Worm (Caenorhabditis elegans): Measurements from ENCODE around the gene srpa-72.

Gene srpa-72

ce11 chrII:2777846-2778245 is 9.4 kb upstream of the srpa-72 start, which contains the start of gene F08D12.4:
TSS of gene F08D12.4 (plus strand) at chrII:2778146.
- TF ChIP-seq F13C5.2 (tag; optimal IDR thresholded peaks at IDR 0.05) (no peak), tra-4 (tag; optimal IDR thresholded peaks at IDR 0.05) (no peak), ceh-13 (GFP tag; optimal IDR thresholded peaks at IDR 0.05) (no peak), scrt-1 (GFP tag; IDR thresholded peaks at IDR 0.05) (no peak), flt-1 (GFP tag; IDR thresholded peaks at IDR 0.05) (no peak), pes-1 (GFP tag; IDR thresholded peaks at IDR 0.05) (no peak), hmbx-1 (tag; optimal IDR thresholded peaks at IDR 0.05) (no peak), aly-1 (tag; optimal IDR thresholded peaks at IDR 0.05) (no peak)

DNA sequence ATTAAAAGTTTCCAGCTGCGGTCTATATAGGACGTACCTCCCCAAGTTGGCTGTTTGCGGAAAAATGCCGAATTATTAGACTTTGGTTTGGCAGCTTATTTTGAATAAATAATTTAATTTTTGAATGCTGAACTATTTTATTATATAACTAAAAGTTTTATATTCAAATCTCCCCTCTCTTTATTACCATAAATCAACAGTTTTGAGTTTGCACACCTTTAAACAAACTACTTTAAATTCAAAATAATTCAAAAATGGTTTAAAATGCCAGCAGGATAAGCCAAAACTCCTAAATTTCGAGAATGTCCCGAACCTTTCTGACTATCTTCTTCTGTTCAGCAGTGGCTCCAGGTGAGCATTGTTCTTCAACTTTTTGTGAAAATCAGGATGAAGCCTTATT is 8.0 kb upstream of the srpa-72 start, which contains the start of gene F08D12.3:
TSS of gene F08D12.3 (plus strand) at position 301 of the 400 bp plus-strand sequence.
- no peak for TF ChIP-seq ama-1 (optimal IDR thresholded peaks at IDR 0.05)
- TF ChIP-seq ceh-36 (tag; optimal IDR thresholded peaks at IDR 0.05) = no peak
- TF ChIP-seq ceh-13 (GFP tag; optimal IDR thresholded peaks at IDR 0.05) = no peak
- no peak for TF ChIP-seq tbx-11 (GFP tag; IDR thresholded peaks at IDR 0.05)
- TF ChIP-seq pes-1 (GFP tag; IDR thresholded peaks at IDR 0.05) = no peak
- no peak for TF ChIP-seq tra-4 (tag; optimal IDR thresholded peaks at IDR 0.05)
- no peak for TF ChIP-seq hmg-4 (GFP tag; optimal IDR thresholded peaks at IDR 0.05)

- no peak for TF ChIP-seq scrt-1 (GFP tag; IDR thresholded peaks at IDR 0.05)
These were observed 6.5 kb upstream of the srpa-72 start for ce11 chrII:2780804-2781203.

DNA sequence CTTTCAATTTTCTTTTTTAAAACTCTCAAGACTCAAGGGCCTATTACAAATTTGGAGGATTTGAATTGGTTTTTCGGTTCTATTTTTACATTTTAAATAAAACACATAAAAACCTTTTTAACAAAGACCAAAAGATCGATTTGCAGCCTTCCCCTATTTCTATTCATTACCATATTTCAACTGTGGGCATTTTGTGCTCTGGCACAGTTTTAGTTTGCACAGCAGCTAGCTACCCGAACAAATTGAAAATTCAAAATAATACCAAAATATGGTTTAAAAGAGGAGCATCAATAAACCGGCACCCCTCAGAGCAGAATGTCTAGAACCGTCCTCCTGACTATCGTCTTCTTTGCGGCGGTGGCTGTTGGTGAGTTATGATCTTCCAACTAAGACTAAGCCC is 5.9 kb upstream of the srpa-72 start, which contains the start of gene F08D12.2:
TSS of gene F08D12.2 (plus strand) at position 301 of the 400 bp plus-strand sequence.
- no peak for TF ChIP-seq hmg-4 (GFP tag; optimal IDR thresholded peaks at IDR 0.05)
- no peak for TF ChIP-seq ama-1 (optimal IDR thresholded peaks at IDR 0.05)
- no peak for TF ChIP-seq tbx-11 (GFP tag; IDR thresholded peaks at IDR 0.05)
- no peak for TF ChIP-seq flt-1 (GFP tag; IDR thresholded peaks at IDR 0.05)
- TF ChIP-seq tra-4 (tag; optimal IDR thresholded peaks at IDR 0.05) = no peak
- no peak for TF ChIP-seq scrt-1 (GFP tag; IDR thresholded peaks at IDR 0.05)
- no peak for TF ChIP-seq sea-1 (GFP tag; conservative IDR thresholded peaks at IDR 0.05)
- no peak for TF ChIP-seq hnd-1 (tag; optimal IDR thresholded peaks at IDR 0.05)
- no peak for TF ChIP-seq ceh-36 (tag; optimal IDR thresholded peaks at IDR 0.05)
- no peak for TF ChIP-seq aly-1 (tag; optimal IDR thresholded peaks at IDR 0.05)
- TF ChIP-seq ets-7 (tag; optimal IDR thresholded peaks at IDR 0.05) = no peak
- TF ChIP-seq B0310.2 (tag; optimal IDR thresholded peaks at IDR 0.05) = no peak
- TF ChIP-seq tbx-37 (GFP tag; conservative IDR thresholded peaks at IDR 0.05) = no peak
- TF ChIP-seq F13C5.2 (tag; optimal IDR thresholded peaks at IDR 0.05) = no peak
- no peak for TF ChIP-seq pes-1 (GFP tag; IDR thresholded peaks at IDR 0.05)
- no peak for TF ChIP-seq hmbx-1 (tag; optimal IDR thresholded peaks at IDR 0.05)
- TF ChIP-seq ceh-13 (GFP tag; optimal IDR thresholded peaks at IDR 0.05) = no peak

- TF ChIP-seq tbx-11 (GFP tag; IDR thresholded peaks at IDR 0.05) (no peak), F13C5.2 (tag; optimal IDR thresholded peaks at IDR 0.05) (no peak), ets-7 (tag; optimal IDR thresholded peaks at IDR 0.05) (no peak), ama-1 (optimal IDR thresholded peaks at IDR 0.05) (no peak), hmbx-1 (tag; optimal IDR thresholded peaks at IDR 0.05) (no peak), hnd-1 (tag; optimal IDR thresholded peaks at IDR 0.05) (no peak), ceh-36 (tag; optimal IDR thresholded peaks at IDR 0.05) (no peak), scrt-1 (GFP tag; IDR thresholded peaks at IDR 0.05) (no peak), B0310.2 (tag; optimal IDR thresholded peaks at IDR 0.05) (no peak), ceh-13 (GFP tag; optimal IDR thresholded peaks at IDR 0.05) (no peak), tra-4 (tag; optimal IDR thresholded peaks at IDR 0.05) (no peak), hmg-4 (GFP tag; optimal IDR thresholded peaks at IDR 0.05) (no peak), tbx-37 (GFP tag; conservative IDR thresholded peaks at IDR 0.05) (no peak), pes-1 (GFP tag; IDR thresholded peaks at IDR 0.05) (no peak), flt-1 (GFP tag; IDR thresholded peaks at IDR 0.05) (no peak)
These were observed 3.9 kb upstream of the srpa-72 start for ce11 chrII:2783380-2783779.

DNA sequence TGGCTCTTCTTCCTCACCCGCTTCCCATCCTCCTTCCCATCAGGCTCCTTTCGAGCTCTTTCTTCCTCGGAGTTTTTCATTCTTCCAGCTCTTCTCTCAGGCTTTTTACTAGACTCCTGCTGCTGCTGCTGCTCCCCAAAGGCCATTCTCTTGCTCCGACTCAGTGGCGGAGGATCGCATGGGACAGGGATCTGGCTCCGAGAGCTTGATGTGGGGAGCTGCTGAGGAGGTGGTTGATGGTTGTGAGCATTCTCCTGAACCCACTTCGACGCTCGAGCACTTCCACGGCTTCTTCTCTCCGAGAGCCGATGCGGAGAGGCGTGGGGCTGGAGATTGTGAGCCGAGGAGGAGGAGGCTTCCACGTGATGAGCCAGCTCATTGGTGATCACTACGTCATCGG is 1.5 kb upstream of the srpa-72 start:
- TF ChIP-seq B0310.2 (tag; optimal IDR thresholded peaks at IDR 0.05) (no peak), scrt-1 (GFP tag; IDR thresholded peaks at IDR 0.05) (no peak), ceh-13 (GFP tag; optimal IDR thresholded peaks at IDR 0.05) (no peak), F13C5.2 (tag; optimal IDR thresholded peaks at IDR 0.05) (no peak), tbx-11 (GFP tag; IDR thresholded peaks at IDR 0.05) (no peak), hnd-1 (tag; optimal IDR thresholded peaks at IDR 0.05) (no peak), flt-1 (GFP tag; IDR thresholded peaks at IDR 0.05) (no peak)

DNA sequence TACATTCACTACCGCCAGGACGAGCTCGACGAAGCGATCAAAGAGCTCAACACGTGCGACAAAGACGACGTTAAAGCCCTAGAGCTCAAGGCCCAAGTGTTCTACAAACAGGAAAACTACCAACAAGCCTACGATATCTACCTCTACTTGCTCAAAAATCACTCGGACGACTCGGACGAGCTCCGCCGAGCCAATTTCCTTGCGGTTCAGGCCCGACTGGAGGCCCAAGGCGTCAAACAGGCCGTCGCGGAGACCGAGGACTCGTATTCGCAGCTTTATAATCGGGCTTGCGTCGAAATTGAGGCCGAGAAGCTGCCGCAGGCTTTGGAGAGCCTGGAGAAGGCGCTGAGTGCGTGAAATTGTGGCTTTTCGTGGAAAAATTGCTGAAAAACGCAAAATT is 568 bp downstream of the srpa-72 start:
- TF ChIP-seq B0310.2 (tag; optimal IDR thresholded peaks at IDR 0.05) = no peak
- no peak for TF ChIP-seq sea-1 (GFP tag; conservative IDR thresholded peaks at IDR 0.05)
- no peak for TF ChIP-seq pes-1 (GFP tag; IDR thresholded peaks at IDR 0.05)
- TF ChIP-seq flt-1 (GFP tag; IDR thresholded peaks at IDR 0.05) = no peak
- no peak for TF ChIP-seq F13C5.2 (tag; optimal IDR thresholded peaks at IDR 0.05)
- TF ChIP-seq scrt-1 (GFP tag; IDR thresholded peaks at IDR 0.05) = no peak
- TF ChIP-seq hnd-1 (tag; optimal IDR thresholded peaks at IDR 0.05) = no peak
- no peak for TF ChIP-seq hmg-4 (GFP tag; optimal IDR thresholded peaks at IDR 0.05)
- no peak for TF ChIP-seq tbx-37 (GFP tag; conservative IDR thresholded peaks at IDR 0.05)
- no peak for TF ChIP-seq tbx-11 (GFP tag; IDR thresholded peaks at IDR 0.05)
- TF ChIP-seq ets-7 (tag; optimal IDR thresholded peaks at IDR 0.05) = no peak
- no peak for TF ChIP-seq ceh-36 (tag; optimal IDR thresholded peaks at IDR 0.05)

- no peak for TF ChIP-seq hmbx-1 (tag; optimal IDR thresholded peaks at IDR 0.05)
- no peak for TF ChIP-seq flt-1 (GFP tag; IDR thresholded peaks at IDR 0.05)
These were observed 4.4 kb downstream of the srpa-72 start for ce11 chrII:2791693-2792092.

DNA sequence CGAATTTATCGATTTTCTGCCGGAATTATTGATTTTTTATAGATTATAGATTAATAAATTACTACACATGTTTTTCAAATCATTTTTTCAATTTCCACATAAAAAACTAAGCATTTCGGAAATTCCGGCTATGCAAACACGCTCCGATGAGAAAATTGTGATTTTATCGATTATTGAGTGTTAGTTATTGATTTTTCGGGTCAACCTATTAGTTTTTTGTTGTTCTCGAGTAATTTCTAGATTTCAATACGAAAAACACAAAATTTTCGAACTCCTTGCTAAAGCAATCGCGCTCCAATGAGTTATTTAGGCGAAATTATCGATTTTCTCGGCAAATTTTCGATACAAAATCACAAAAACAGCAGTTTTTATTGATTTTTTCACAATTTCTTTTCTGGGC is 8.1 kb downstream of the srpa-72 start:
- TF ChIP-seq scrt-1 (GFP tag; IDR thresholded peaks at IDR 0.05) = no peak
- TF ChIP-seq ceh-36 (tag; optimal IDR thresholded peaks at IDR 0.05) = no peak
- no peak for TF ChIP-seq hmg-4 (GFP tag; optimal IDR thresholded peaks at IDR 0.05)
- TF ChIP-seq ama-1 (optimal IDR thresholded peaks at IDR 0.05) = no peak
- TF ChIP-seq B0310.2 (tag; optimal IDR thresholded peaks at IDR 0.05) = no peak
- TF ChIP-seq ets-7 (tag; optimal IDR thresholded peaks at IDR 0.05) = no peak

All from whole organism, early embryonic.